Worm (Caenorhabditis elegans) whole organism, L4 larva: ENCODE results near the gene nhr-139.

Experiments used
- F26F4.8 ChIP-seq: fragments of 200-800 bp; sonication (Bioruptor generic); conservative IDR thresholded peaks from 2 replicates; pipeline ENCODE4 v1.3.6; 2022; ENCODE audit warnings: missing genetic modification characterization, missing compliant biosample characterization
- T26A8.4 ChIP-seq: fragments of 200-800 bp; sonication (Bioruptor generic); IDR thresholded peaks from 2 replicates; pipeline ENCODE4 v1.3.6; 2022; ENCODE audit warnings: missing genetic modification characterization, missing compliant biosample characterization
- Y48G9A.11 ChIP-seq: fragments of 200-800 bp; sonication (Bioruptor generic); IDR thresholded peaks from 2 replicates; pipeline ENCODE4 v1.3.6; 2022; ENCODE audit warnings: missing genetic modification reagents, missing genetic modification characterization, missing compliant biosample characterization
- Y5F2A.4 ChIP-seq: fragments of 200-800 bp; sonication (Bioruptor generic); optimal IDR thresholded peaks from 2 replicates; lab custom pipeline; 2018; ENCODE audit warnings: mild to moderate bottlenecking, missing genetic modification characterization, missing compliant biosample characterization
- Y75B8A.6 ChIP-seq: fragments of 200-800 bp; sonication (Bioruptor generic); IDR thresholded peaks from 2 replicates; pipeline ENCODE4 v1.3.6; 2022; ENCODE audit warnings: missing genetic modification reagents, missing genetic modification characterization, missing compliant biosample characterization
- ZK337.2 ChIP-seq: fragments of 200-800 bp; sonication (Bioruptor generic); IDR thresholded peaks from 2 replicates; pipeline ENCODE4 v1.3.6; 2022; ENCODE audit warnings: missing genetic modification reagents, missing genetic modification characterization, missing compliant biosample characterization
- aha-1 ChIP-seq: fragments of 150-350 bp; peaks from one replicate; lab custom pipeline; 2014; ENCODE audit warnings: missing biosample characterization, missing genetic modification characterization
- attf-4 ChIP-seq: sonication (generic microtip); optimal IDR thresholded peaks from 3 replicates; lab custom pipeline; 2017; ENCODE audit warnings: missing biosample characterization, missing genetic modification characterization
- ceh-28 ChIP-seq: fragments of 150-350 bp; optimal IDR thresholded peaks from 2 replicates; lab custom pipeline; 2014; ENCODE audit warnings: missing biosample characterization, missing genetic modification reagents, missing genetic modification characterization
- ceh-44 ChIP-seq: fragments of 200-800 bp; sonication (Bioruptor generic); IDR thresholded peaks from 2 replicates; pipeline ENCODE4 v1.3.6; 2022; ENCODE audit warnings: missing genetic modification reagents, missing genetic modification characterization, missing compliant biosample characterization
- daf-12 ChIP-seq: fragments of 150-350 bp; optimal IDR thresholded peaks from 2 replicates; lab custom pipeline; 2014; ENCODE audit warnings: missing biosample characterization, missing genetic modification reagents, missing genetic modification characterization
- daf-8 ChIP-seq: fragments of 200-800 bp; sonication (Bioruptor generic); IDR thresholded peaks from 2 replicates; pipeline ENCODE4 v1.3.6; 2022; ENCODE audit warnings: missing genetic modification characterization, missing compliant biosample characterization
- dmd-8 ChIP-seq: fragments of 200-800 bp; sonication (Bioruptor generic); IDR thresholded peaks from 2 replicates; pipeline ENCODE4 v1.3.6; 2022; ENCODE audit warnings: missing genetic modification characterization, missing compliant biosample characterization
- duxl-1 ChIP-seq: sonication (generic microtip); optimal IDR thresholded peaks from 2 replicates; lab custom pipeline; 2016; ENCODE audit warnings: mild to moderate bottlenecking, missing genetic modification characterization, moderate library complexity, missing compliant biosample characterization; ENCODE audit not compliant: poor library complexity
- fkh-10 ChIP-seq: fragments of 150-350 bp; optimal IDR thresholded peaks from 2 replicates; lab custom pipeline; 2014; ENCODE audit warnings: missing biosample characterization, missing genetic modification reagents, missing genetic modification characterization
- fos-1 ChIP-seq: fragments of 150-350 bp; optimal IDR thresholded peaks from 2 replicates; lab custom pipeline; 2014; ENCODE audit warnings: missing biosample characterization, missing genetic modification characterization
- gei-8 ChIP-seq: fragments of 200-800 bp; sonication (Bioruptor generic); optimal IDR thresholded peaks from 2 replicates; lab custom pipeline; 2018; ENCODE audit warnings: mild to moderate bottlenecking, missing genetic modification characterization, missing compliant biosample characterization
- hlh-11 ChIP-seq: fragments of 200-800 bp; sonication (Bioruptor generic); optimal IDR thresholded peaks from 2 replicates; lab custom pipeline; 2018; ENCODE audit warnings: mild to moderate bottlenecking, missing genetic modification characterization, missing compliant biosample characterization
- lin-13 ChIP-seq: fragments of 150-350 bp; optimal IDR thresholded peaks from 2 replicates; lab custom pipeline; 2014; ENCODE audit warnings: missing biosample characterization, missing genetic modification reagents, missing genetic modification characterization
- lin-29 ChIP-seq: fragments of 200-800 bp; sonication (Bioruptor generic); IDR thresholded peaks from 2 replicates; pipeline ENCODE4 v1.3.6; 2022; ENCODE audit warnings: missing genetic modification reagents, missing genetic modification characterization, missing compliant biosample characterization
- lin-39 ChIP-seq: fragments of 150-350 bp; optimal IDR thresholded peaks from 2 replicates; lab custom pipeline; 2014; ENCODE audit warnings: missing biosample characterization, missing genetic modification reagents, missing genetic modification characterization
- lsy-2 ChIP-seq, 2 experiments: fragments of 150-350 bp in 1 of 2; sonication (generic microtip) in 1 of 2; optimal IDR thresholded peaks; 2 replicates each; lab custom pipeline; 2014 to 2017; ENCODE audit warnings: missing biosample characterization in 2 of 2, missing genetic modification characterization in 2 of 2
- madf-5 ChIP-seq, 2 experiments: fragments of 200-800 bp; sonication (Bioruptor generic); IDR thresholded peaks; 2 replicates each; pipeline ENCODE4 v1.3.6; 2022; ENCODE audit warnings: missing compliant biosample characterization in 2 of 2, missing genetic modification characterization in 2 of 2
- mes-2 ChIP-seq: sonication (generic microtip); optimal IDR thresholded peaks from 2 replicates; lab custom pipeline; 2016; ENCODE audit warnings: missing genotype, mild to moderate bottlenecking, missing genetic modification characterization, missing compliant biosample characterization; ENCODE audit not compliant: poor library complexity, severe bottlenecking
- nhr-10 ChIP-seq: fragments of 150-350 bp; optimal IDR thresholded peaks from 2 replicates; lab custom pipeline; 2014; ENCODE audit warnings: missing biosample characterization, missing genetic modification characterization
- nhr-41 ChIP-seq: fragments of 200-800 bp; sonication (Bioruptor generic); IDR thresholded peaks from 2 replicates; pipeline ENCODE4 v1.3.6; 2022; ENCODE audit warnings: missing genetic modification reagents, missing genetic modification characterization, missing compliant biosample characterization
- nhr-48 ChIP-seq: sonication (generic microtip); optimal IDR thresholded peaks from 2 replicates; lab custom pipeline; 2016; ENCODE audit warnings: mild to moderate bottlenecking, missing genetic modification characterization, missing compliant biosample characterization
- nhr-6 ChIP-seq: fragments of 150-350 bp; optimal IDR thresholded peaks from 2 replicates; lab custom pipeline; 2014; ENCODE audit warnings: missing biosample characterization, missing genetic modification characterization
- pqm-1 ChIP-seq: sonication (generic microtip); optimal IDR thresholded peaks from 2 replicates; lab custom pipeline; 2017; ENCODE audit warnings: missing biosample characterization, missing genetic modification characterization
- snpc-1.2 ChIP-seq: fragments of 200-800 bp; sonication (Bioruptor generic); IDR thresholded peaks from 2 replicates; pipeline ENCODE4 v1.3.6; 2022; ENCODE audit warnings: missing genetic modification reagents, missing genetic modification characterization, missing compliant biosample characterization
- tag-97 ChIP-seq: fragments of 200-800 bp; sonication (Bioruptor generic); IDR thresholded peaks from 2 replicates; pipeline ENCODE4 v1.3.6; 2022; ENCODE audit warnings: missing genetic modification characterization, missing compliant biosample characterization
- unc-130 ChIP-seq: sonication (generic microtip); optimal IDR thresholded peaks from 2 replicates; lab custom pipeline; 2016; ENCODE audit warnings: missing genetic modification reagents, missing genetic modification characterization, missing compliant biosample characterization
- unc-62 ChIP-seq, 3 experiments: fragments of 150-350 bp in 1 of 3; sonication (generic microtip); optimal IDR thresholded peaks in 2 of 3; peaks in 1 of 3; 1 replicate in 1 of 3; 2 replicates in 2 of 3; lab custom pipeline; 2014 to 2017; ENCODE audit warnings: missing biosample characterization in 3 of 3, missing genetic modification characterization in 3 of 3, missing genetic modification reagents in 3 of 3, missing genotype in 1 of 3
- zfp-2 ChIP-seq: sonication (generic microtip); optimal IDR thresholded peaks from 2 replicates; lab custom pipeline; 2016; ENCODE audit warnings: mild to moderate bottlenecking, missing genetic modification characterization, missing compliant biosample characterization
- ztf-7 ChIP-seq: fragments of 150-350 bp; optimal IDR thresholded peaks from 2 replicates; lab custom pipeline; 2014; ENCODE audit warnings: missing biosample characterization, missing genetic modification characterization

The nhr-139 gene

ce11 chrV:7015872-7016271, 28.3 kb upstream of the nhr-139 start, which contains the start of gene C33G8.13:
Gene C33G8.13 (minus strand): TSS chrV:7015972.
- TF ChIP-seq aha-1 (no peak), snpc-1.2 (GFP tag; lab: Robert Waterston, UW) (no peak), lsy-2 (tag; optimal IDR thresholded peaks at IDR 0.05; lab: Kevin White, UChicago) (no peak), Y48G9A.11 (no peak), zfp-2 (no peak), fkh-10 (GFP tag; lab: Kevin White, UChicago) (no peak)

- TF ChIP-seq fos-1: no peak
- TF ChIP-seq nhr-48 (tag; lab: Kevin White, UChicago): no peak
- no peak for TF ChIP-seq lsy-2 (tag; optimal IDR thresholded peaks at IDR 0.05; lab: Kevin White, UChicago)
- no peak for TF ChIP-seq ztf-7 (tag; lab: Kevin White, UChicago)
- no peak for TF ChIP-seq Y5F2A.4
- no peak for TF ChIP-seq daf-12
Measured at ce11 chrV:7012617-7013016, 25.0 kb upstream of the nhr-139 start, which contains the start of gene srw-127. Gene srw-127 (plus strand): TSS chrV:7012917.

- TF ChIP-seq nhr-10 (tag; lab: Kevin White, UChicago) (no peak), lin-13 (no peak), pqm-1 (tag; lab: Kevin White, UChicago) (no peak), madf-5 (GFP tag; IDR thresholded peaks at IDR 0.05; lab: Robert Waterston, UW) (no peak), attf-4 (tag; lab: Kevin White, UChicago) (no peak), lin-39 (no peak), nhr-41 (GFP tag; lab: Robert Waterston, UW) (no peak), fkh-10 (GFP tag; lab: Kevin White, UChicago) (no peak), lin-29 (GFP tag; lab: Robert Waterston, UW) (no peak), nhr-6 (tag; lab: Kevin White, UChicago) (no peak), Y75B8A.6 (GFP tag; lab: Robert Waterston, UW) (no peak), tag-97 (GFP tag; lab: Robert Waterston, UW) (no peak), duxl-1 (tag; lab: Kevin White, UChicago) (no peak), F26F4.8 (no peak), dmd-8 (no peak), gei-8 (GFP tag; lab: Kevin White, UChicago) (no peak), daf-8 (no peak), T26A8.4 (GFP tag; lab: Robert Waterston, UW) (no peak), ceh-44 (GFP tag; lab: Robert Waterston, UW) (no peak)
Measured at ce11 chrV:7009461-7009860, 21.9 kb upstream of the nhr-139 start, which contains the start of gene C33G8.2. Gene C33G8.2 (plus strand): TSS chrV:7009761.

ce11 chrV:7007307-7007706, 19.7 kb upstream of the nhr-139 start, which contains the start of gene drd-10:
Gene drd-10 (plus strand): TSS chrV:7007607.
- TF ChIP-seq unc-130 (GFP tag; lab: Kevin White, UChicago) (no peak), hlh-11 (tag; lab: Kevin White, UChicago) (no peak), gei-8 (GFP tag; lab: Kevin White, UChicago) (no peak), ZK337.2 (GFP tag; lab: Robert Waterston, UW) (no peak), duxl-1 (tag; lab: Kevin White, UChicago) (no peak), Y48G9A.11 (no peak), Y75B8A.6 (GFP tag; lab: Robert Waterston, UW) (no peak), attf-4 (tag; lab: Kevin White, UChicago) (no peak), mes-2 (tag; lab: Kevin White, UChicago) (no peak)
- TF ChIP-seq, all 104 proteins: peak for 0

- TF ChIP-seq ceh-28: no peak
- TF ChIP-seq unc-62 (GFP tag; optimal IDR thresholded peaks at IDR 0.05 in 1 of 2; lab: Kevin White, UChicago): peak in 1 of 2 experiments; percentile 81
- TF ChIP-seq unc-62 (tag; optimal IDR thresholded peaks at IDR 0.05; lab: Kevin White, UChicago): no peak
Measured at ce11 chrV:7005964-7006363, 18.4 kb upstream of the nhr-139 start, which contains the start of gene spig-10. Gene spig-10 (plus strand): TSS chrV:7006264.
